Worm (Caenorhabditis elegans) whole organism, midembryonic: ENCODE results near the gene Y61A9LA.7.

Source experiments
- T22C8.4 ChIP-seq: fragments of 200-800 bp; sonication (Bioruptor generic); IDR thresholded peaks from 2 replicates; pipeline ENCODE4 v1.3.6; 2022; ENCODE audit warnings: missing genetic modification characterization, missing compliant biosample characterization
- cog-1 ChIP-seq: sonication (generic microtip); optimal IDR thresholded peaks from 2 replicates; lab custom pipeline; 2016; ENCODE audit warnings: missing genetic modification characterization, missing compliant biosample characterization
- flt-1 ChIP-seq: fragments of 200-800 bp; sonication (Bioruptor generic); IDR thresholded peaks from 2 replicates; pipeline ENCODE4 v1.3.6; 2022; ENCODE audit warnings: missing genetic modification characterization, missing compliant biosample characterization
- klf-2 ChIP-seq: fragments of 200-800 bp; sonication (Bioruptor generic); conservative IDR thresholded peaks from 2 replicates; pipeline ENCODE4 v1.3.6; 2022; ENCODE audit warnings: missing genetic modification reagents, missing genetic modification characterization, missing compliant biosample characterization
- med-1 ChIP-seq: sonication (generic microtip); optimal IDR thresholded peaks from 2 replicates; lab custom pipeline; 2017; ENCODE audit warnings: missing genetic modification characterization, mild to moderate bottlenecking, missing compliant biosample characterization, antibody characterized with exemption, missing genetic modification reagents; ENCODE audit not compliant: insufficient read depth
- ref-1 ChIP-seq: fragments of 200-800 bp; sonication (Bioruptor generic); conservative IDR thresholded peaks from 2 replicates; pipeline ENCODE4 v1.3.6; 2022; ENCODE audit warnings: missing genetic modification reagents, missing genetic modification characterization, missing compliant biosample characterization
- tab-1 ChIP-seq: fragments of 200-800 bp; sonication (Bioruptor generic); IDR thresholded peaks from 2 replicates; pipeline ENCODE4 v1.3.6; 2022; ENCODE audit warnings: missing genetic modification characterization, missing compliant biosample characterization
- ztf-23 ChIP-seq: fragments of 200-800 bp; sonication (Bioruptor generic); IDR thresholded peaks from 2 replicates; pipeline ENCODE4 v1.3.6; 2022; ENCODE audit warnings: missing genetic modification reagents, missing genetic modification characterization, missing compliant biosample characterization
- ztf-29 ChIP-seq: fragments of 200-800 bp; sonication (Bioruptor generic); IDR thresholded peaks from 2 replicates; pipeline ENCODE4 v1.3.6; 2022; ENCODE audit warnings: missing genetic modification reagents, missing genetic modification characterization, missing compliant biosample characterization

Gene Y61A9LA.7

ce11 chrV:4512733-4513132, 46.9 kb downstream of the Y61A9LA.7 start, which contains the start of gene T28F12.1:
T28F12.1 (plus strand) TSS chrV:4513033.
- TF ChIP-seq cog-1 (no peak), T22C8.4 (GFP tag; lab: Robert Waterston, UW) (no peak), tab-1 (GFP tag; lab: Robert Waterston, UW) (no peak), ztf-29 (no peak), ref-1 (no peak), flt-1 (GFP tag; lab: Robert Waterston, UW) (no peak), med-1 (GFP tag; lab: Kevin White, UChicago) (no peak), klf-2 (no peak), ztf-23 (no peak)

- no peak for TF ChIP-seq klf-2
- 0 out of 2 replicates have a peak, but pooled peaks have one; percentile 15 for TF ChIP-seq ztf-29
- no peak for TF ChIP-seq flt-1 (GFP tag; lab: Robert Waterston, UW)
- no peak for TF ChIP-seq T22C8.4 (GFP tag; lab: Robert Waterston, UW)
- peak; percentile 27; the same call in 1 of the 2 replicates for TF ChIP-seq tab-1 (GFP tag; lab: Robert Waterston, UW)
Observed at ce11 chrV:4510351-4510750, 49.2 kb downstream of the Y61A9LA.7 start.

ce11 chrV:4509319-4509937, 50.2 kb downstream of the Y61A9LA.7 start:
- no peak for TF ChIP-seq T22C8.4 (GFP tag; lab: Robert Waterston, UW)
- TF ChIP-seq tab-1 (GFP tag; lab: Robert Waterston, UW): no peak
- TF ChIP-seq ztf-29: no peak
- TF ChIP-seq klf-2: no peak
- TF ChIP-seq med-1 (GFP tag; lab: Kevin White, UChicago): no peak
- TF ChIP-seq ref-1: no peak
- no peak for TF ChIP-seq ztf-23
- TF ChIP-seq flt-1 (GFP tag; lab: Robert Waterston, UW): no peak
- no peak for TF ChIP-seq cog-1

ce11 chrV:4508772-4509171, 50.8 kb downstream of the Y61A9LA.7 start:
- TF ChIP-seq flt-1 (GFP tag; lab: Robert Waterston, UW) (no peak), ztf-29 (no peak), cog-1 (no peak), ref-1 (no peak), tab-1 (GFP tag; lab: Robert Waterston, UW) (no peak), ztf-23 (no peak), T22C8.4 (GFP tag; lab: Robert Waterston, UW) (no peak), med-1 (GFP tag; lab: Kevin White, UChicago) (no peak), klf-2 (no peak)
